Worm (Caenorhabditis elegans) whole organism, late embryonic: ENCODE results near the gene dmsr-8.

Source experiments
- C08G9.2 ChIP-seq: sonication (generic microtip); optimal IDR thresholded peaks from 2 replicates; lab custom pipeline; 2016; ENCODE audit warnings: mild to moderate bottlenecking, missing genetic modification characterization, moderate library complexity, missing compliant biosample characterization
- C38D4.7 ChIP-seq: fragments of 200-800 bp; sonication (Bioruptor generic); optimal IDR thresholded peaks from 2 replicates; lab custom pipeline; 2018; ENCODE audit warnings: mild to moderate bottlenecking, missing genetic modification characterization, moderate library complexity, missing compliant biosample characterization
- F13H6.1 ChIP-seq: sonication (generic microtip); optimal IDR thresholded peaks from 2 replicates; lab custom pipeline; 2016; ENCODE audit warnings: missing genetic modification characterization, missing compliant biosample characterization
- K02D7.2 ChIP-seq: sonication (generic microtip); optimal IDR thresholded peaks from 2 replicates; lab custom pipeline; 2017; ENCODE audit warnings: mild to moderate bottlenecking, missing genetic modification characterization, missing compliant biosample characterization
- K09A11.1 ChIP-seq: sonication (generic microtip); optimal IDR thresholded peaks from 2 replicates; lab custom pipeline; 2017; ENCODE audit warnings: antibody characterized with exemption, mild to moderate bottlenecking, missing genetic modification characterization, missing compliant biosample characterization; ENCODE audit not compliant: insufficient read depth
- T23F11.4 ChIP-seq: fragments of 200-800 bp; sonication (Bioruptor generic); optimal IDR thresholded peaks from 2 replicates; lab custom pipeline; 2018; ENCODE audit warnings: mild to moderate bottlenecking, missing genetic modification characterization, missing compliant biosample characterization
- ahr-1 ChIP-seq: sonication (generic microtip); optimal IDR thresholded peaks from 2 replicates; lab custom pipeline; 2016; ENCODE audit warnings: missing genetic modification characterization, missing compliant biosample characterization
- ama-1 ChIP-seq: fragments of 150-350 bp; optimal IDR thresholded peaks from 2 replicates; lab custom pipeline; 2014
- ceh-14 ChIP-seq: sonication (generic microtip); optimal IDR thresholded peaks from 2 replicates; lab custom pipeline; 2016; ENCODE audit warnings: missing genotype, missing genetic modification characterization, missing compliant biosample characterization
- ceh-2 ChIP-seq: sonication (generic microtip); optimal IDR thresholded peaks from 2 replicates; lab custom pipeline; 2016; ENCODE audit warnings: missing genotype, missing genetic modification characterization, missing compliant biosample characterization
- ceh-30 ChIP-seq: fragments of 150-350 bp; optimal IDR thresholded peaks from 2 replicates; lab custom pipeline; 2014; ENCODE audit warnings: missing biosample characterization, missing genetic modification characterization
- ceh-34 ChIP-seq: sonication (generic microtip); optimal IDR thresholded peaks from 2 replicates; lab custom pipeline; 2016; ENCODE audit warnings: mild to moderate bottlenecking, missing genetic modification characterization, missing compliant biosample characterization
- ceh-45 ChIP-seq: fragments of 200-800 bp; sonication (Bioruptor generic); IDR thresholded peaks from 2 replicates; pipeline ENCODE4 v1.3.6; 2022; ENCODE audit warnings: missing genetic modification reagents, missing genetic modification characterization, missing compliant biosample characterization
- ceh-6 ChIP-seq: fragments of 200-800 bp; sonication (Bioruptor generic); optimal IDR thresholded peaks from 2 replicates; lab custom pipeline; 2018; ENCODE audit warnings: mild to moderate bottlenecking, missing genetic modification characterization, missing compliant biosample characterization
- che-1 ChIP-seq: sonication (generic microtip); optimal IDR thresholded peaks from 2 replicates; lab custom pipeline; 2016; ENCODE audit warnings: mild to moderate bottlenecking, missing genetic modification characterization, missing compliant biosample characterization
- elt-4 ChIP-seq: sonication (generic microtip); optimal IDR thresholded peaks from 2 replicates; lab custom pipeline; 2016; ENCODE audit warnings: missing genetic modification characterization, missing compliant biosample characterization
- fax-1 ChIP-seq: sonication (generic microtip); optimal IDR thresholded peaks from 2 replicates; lab custom pipeline; 2016; ENCODE audit warnings: missing genotype, missing genetic modification characterization, missing compliant biosample characterization
- fkh-10 ChIP-seq: fragments of 150-350 bp; optimal IDR thresholded peaks from 2 replicates; lab custom pipeline; 2014; ENCODE audit warnings: missing biosample characterization, missing genetic modification reagents, missing genetic modification characterization
- fkh-6 ChIP-seq: sonication (generic microtip); optimal IDR thresholded peaks from 2 replicates; lab custom pipeline; 2016; ENCODE audit warnings: missing genetic modification characterization, missing compliant biosample characterization
- gmeb-2 ChIP-seq: sonication (generic microtip); optimal IDR thresholded peaks from 2 replicates; lab custom pipeline; 2016; ENCODE audit warnings: missing genetic modification characterization, inconsistent platforms, missing compliant biosample characterization
- hlh-15 ChIP-seq: sonication (generic microtip); optimal IDR thresholded peaks from 2 replicates; lab custom pipeline; 2016; ENCODE audit warnings: missing genetic modification characterization, missing compliant biosample characterization
- hlh-8 ChIP-seq: sonication (generic microtip); optimal IDR thresholded peaks from 2 replicates; lab custom pipeline; 2016; ENCODE audit warnings: missing genotype, missing genetic modification characterization, missing compliant biosample characterization
- lim-6 ChIP-seq: sonication (generic microtip); optimal IDR thresholded peaks from 2 replicates; lab custom pipeline; 2016; ENCODE audit warnings: missing genetic modification characterization, missing compliant biosample characterization
- madf-2 ChIP-seq: sonication (generic microtip); optimal IDR thresholded peaks from 2 replicates; lab custom pipeline; 2017; ENCODE audit warnings: missing genetic modification characterization, missing compliant biosample characterization
- nfya-1 ChIP-seq: sonication (generic microtip); optimal IDR thresholded peaks from 2 replicates; lab custom pipeline; 2017; ENCODE audit warnings: missing genetic modification characterization, mild to moderate bottlenecking, missing compliant biosample characterization, antibody characterized with exemption, moderate library complexity
- nhr-232 ChIP-seq: sonication (generic microtip); optimal IDR thresholded peaks from 2 replicates; lab custom pipeline; 2016; ENCODE audit warnings: missing genetic modification characterization, missing compliant biosample characterization
- odd-2 ChIP-seq: sonication (generic microtip); optimal IDR thresholded peaks from 2 replicates; lab custom pipeline; 2017; ENCODE audit warnings: antibody characterized with exemption, mild to moderate bottlenecking, missing genetic modification characterization, missing compliant biosample characterization
- pag-3 ChIP-seq: sonication (generic microtip); optimal IDR thresholded peaks from 2 replicates; lab custom pipeline; 2016; ENCODE audit warnings: missing compliant biosample characterization, missing genetic modification characterization, borderline replicate concordance
- pat-9 ChIP-seq: fragments of 200-800 bp; sonication (Bioruptor generic); optimal IDR thresholded peaks from 2 replicates; lab custom pipeline; 2018; ENCODE audit warnings: mild to moderate bottlenecking, missing genetic modification characterization, moderate library complexity, missing compliant biosample characterization
- pha-2 ChIP-seq: sonication (generic microtip); optimal IDR thresholded peaks from 2 replicates; lab custom pipeline; 2017; ENCODE audit warnings: mild to moderate bottlenecking, missing genetic modification characterization, missing compliant biosample characterization
- ref-2 ChIP-seq: sonication (generic microtip); optimal IDR thresholded peaks from 2 replicates; lab custom pipeline; 2016; ENCODE audit warnings: missing genetic modification characterization, missing compliant biosample characterization
- rnt-1 ChIP-seq: sonication (generic microtip); optimal IDR thresholded peaks from 2 replicates; lab custom pipeline; 2016; ENCODE audit warnings: missing genetic modification characterization, missing compliant biosample characterization
- sdc-2 ChIP-seq: sonication (generic microtip); optimal IDR thresholded peaks from 2 replicates; lab custom pipeline; 2016; ENCODE audit warnings: missing genotype, missing genetic modification characterization, missing compliant biosample characterization
- sox-2 ChIP-seq: fragments of 200-800 bp; sonication (Bioruptor generic); IDR thresholded peaks from 2 replicates; pipeline ENCODE4 v1.3.6; 2022; ENCODE audit warnings: missing genetic modification reagents, missing genetic modification characterization, missing compliant biosample characterization
- ttx-3 ChIP-seq: sonication (generic microtip); optimal IDR thresholded peaks from 2 replicates; lab custom pipeline; 2016; ENCODE audit warnings: missing genetic modification reagents, missing genetic modification characterization, missing compliant biosample characterization
- unc-42 ChIP-seq: sonication (generic microtip); optimal IDR thresholded peaks from 2 replicates; lab custom pipeline; 2016; ENCODE audit warnings: missing genotype, missing genetic modification characterization, missing compliant biosample characterization
- unc-86 ChIP-seq: sonication (generic microtip); optimal IDR thresholded peaks from 2 replicates; lab custom pipeline; 2016; ENCODE audit warnings: missing genetic modification characterization, missing compliant biosample characterization
- zip-5 ChIP-seq: sonication (generic microtip); optimal IDR thresholded peaks from 2 replicates; lab custom pipeline; 2016; ENCODE audit warnings: missing genetic modification characterization, missing compliant biosample characterization
- ztf-16 ChIP-seq: sonication (generic microtip); optimal IDR thresholded peaks from 2 replicates; lab custom pipeline; 2017; ENCODE audit warnings: missing genetic modification characterization, missing compliant biosample characterization

Gene dmsr-8

ce11 chrV:10472901-10473774 lies 41.0 kb downstream of the dmsr-8 start:
- no peak for TF ChIP-seq gmeb-2 (tag; lab: Kevin White, UChicago)
- TF ChIP-seq C08G9.2 = no peak
- TF ChIP-seq nfya-1 (tag; lab: Kevin White, UChicago) = no peak
- no peak for TF ChIP-seq sox-2 (GFP tag; lab: Robert Waterston, UW)
- TF ChIP-seq ceh-14 (tag; lab: Kevin White, UChicago) = no peak
- TF ChIP-seq pha-2 (tag; lab: Kevin White, UChicago) = no peak
- TF ChIP-seq madf-2 (tag; lab: Kevin White, UChicago) = no peak
- no peak for TF ChIP-seq ceh-30 (tag; lab: Kevin White, UChicago)
- no peak for TF ChIP-seq ama-1
- no peak for TF ChIP-seq pag-3 (tag; lab: Kevin White, UChicago)

- TF ChIP-seq unc-86 (tag; lab: Kevin White, UChicago) (no peak), hlh-8 (tag; lab: Kevin White, UChicago) (no peak), ceh-6 (GFP tag; lab: Kevin White, UChicago) (no peak), gmeb-2 (tag; lab: Kevin White, UChicago) (no peak), che-1 (tag; lab: Kevin White, UChicago) (no peak), unc-42 (tag; lab: Kevin White, UChicago) (no peak), nhr-232 (tag; lab: Kevin White, UChicago) (no peak), ref-2 (no peak), K02D7.2 (no peak), pha-2 (tag; lab: Kevin White, UChicago) (no peak), ceh-45 (no peak), ceh-14 (tag; lab: Kevin White, UChicago) (no peak), lim-6 (tag; lab: Kevin White, UChicago) (no peak), ztf-16 (no peak), ahr-1 (tag; lab: Kevin White, UChicago) (no peak), hlh-15 (tag; lab: Kevin White, UChicago) (no peak), madf-2 (tag; lab: Kevin White, UChicago) (no peak), odd-2 (tag; lab: Kevin White, UChicago) (no peak)
Measured at ce11 chrV:10471007-10471406, 43.2 kb downstream of the dmsr-8 start.

ce11 chrV:10469845-10470244 lies 44.3 kb downstream of the dmsr-8 start:
- TF ChIP-seq gmeb-2 (tag; lab: Kevin White, UChicago) (no peak), T23F11.4 (GFP tag; lab: Kevin White, UChicago) (no peak), elt-4 (tag; lab: Kevin White, UChicago) (no peak), fax-1 (tag; lab: Kevin White, UChicago) (no peak)

ce11 chrV:10468709-10469108 lies 45.5 kb downstream of the dmsr-8 start:
- TF ChIP-seq rnt-1 (tag; lab: Kevin White, UChicago) (no peak), ttx-3 (tag; lab: Kevin White, UChicago) (no peak), K09A11.1 (no peak), ceh-45 (no peak), unc-86 (tag; lab: Kevin White, UChicago) (no peak), F13H6.1 (tag; lab: Kevin White, UChicago) (no peak), zip-5 (tag; lab: Kevin White, UChicago) (no peak), fkh-6 (tag; lab: Kevin White, UChicago) (no peak), ceh-2 (tag; lab: Kevin White, UChicago) (no peak), che-1 (tag; lab: Kevin White, UChicago) (no peak), ceh-6 (GFP tag; lab: Kevin White, UChicago) (no peak), ceh-34 (tag; lab: Kevin White, UChicago) (no peak), pat-9 (no peak), ceh-14 (tag; lab: Kevin White, UChicago) (no peak), T23F11.4 (GFP tag; lab: Kevin White, UChicago) (no peak), C38D4.7 (GFP tag; lab: Kevin White, UChicago) (no peak), sdc-2 (no peak), fkh-10 (GFP tag; lab: Kevin White, UChicago) (no peak)
